Fruit fly (Drosophila melanogaster) whole organism: Measurements from ENCODE around the gene CG7724.

ENCODE experiments used
- CG8478 ChIP-seq: fragments of >200 bp; optimal IDR thresholded peaks from 2 replicates; lab custom pipeline; 2018; ENCODE audit warnings: inconsistent platforms
- Dll ChIP-seq: fragments of >200 bp; optimal IDR thresholded peaks from 2 replicates; lab custom pipeline; 2017
- pan ChIP-seq: fragments of >200 bp; optimal IDR thresholded peaks from 2 replicates; lab custom pipeline; 2017
- psq ChIP-seq: fragments of >200 bp; optimal IDR thresholded peaks from 2 replicates; lab custom pipeline; 2017
- usp ChIP-seq: fragments of >200 bp; optimal IDR thresholded peaks from 2 replicates; lab custom pipeline; 2017; ENCODE audit warnings: missing biosample characterization, missing genetic modification characterization, mixed read lengths

dm6 chr3L:17006250-17006693, 49.1 kb upstream of the CG7724 start:
- TF ChIP-seq usp (GFP tag; lab: Kevin White, UChicago) = no peak
- TF ChIP-seq psq (lab: Kevin White, UChicago) = no peak
- TF ChIP-seq CG8478 = no peak
- TF ChIP-seq Dll = no peak
- TF ChIP-seq pan (lab: Kevin White, UChicago) = no peak
